Worm (Caenorhabditis elegans): ENCODE measurements around the gene dyla-1.

The dyla-1 gene

ce11 chrX:16796826-16797225 lies 44.0 kb upstream of the dyla-1 start:
- TF ChIP-seq die-1 (tag; optimal IDR thresholded peaks at IDR 0.05) (peak; percentile 32), nhr-27 (tag; optimal IDR thresholded peaks at IDR 0.05) (no peak), ceh-27 (GFP tag; optimal IDR thresholded peaks at IDR 0.05) (peak; percentile 86), Y53G8AR.9 (GFP tag; conservative IDR thresholded peaks at IDR 0.05) (peak; percentile 62; the same call in 1 of the 2 replicates), nfyb-1 (GFP tag; IDR thresholded peaks at IDR 0.05) (peak; percentile 88), rcor-1 (GFP tag; IDR thresholded peaks at IDR 0.05) (0 out of 2 replicates have a peak, but pooled peaks have one; percentile 49), hlh-26 (GFP tag; conservative IDR thresholded peaks at IDR 0.05) (no peak), ceh-79 (tag; optimal IDR thresholded peaks at IDR 0.05) (no peak), ama-1 (optimal IDR thresholded peaks at IDR 0.05) (peak; percentile 59), ama-1 (GFP tag; optimal IDR thresholded peaks at IDR 0.05) (no peak), ets-4 (GFP tag; optimal IDR thresholded peaks at IDR 0.05) (peak; percentile 45), tlf-1 (GFP tag; optimal IDR thresholded peaks at IDR 0.05) (peak; percentile 64), dox-1 (GFP tag; IDR thresholded peaks at IDR 0.05) (peak; percentile 69), attf-5 (GFP tag; optimal IDR thresholded peaks at IDR 0.05) (peak; percentile 93), F22D6.2 (tag; optimal IDR thresholded peaks at IDR 0.05) (peak; percentile 66), F57C9.4 (tag; optimal IDR thresholded peaks at IDR 0.05) (no peak), Y95B8A.8 (GFP tag; IDR thresholded peaks at IDR 0.05) (0 out of 2 replicates have a peak, but pooled peaks have one; percentile 8), B0336.3 (GFP tag; IDR thresholded peaks at IDR 0.05) (peak; percentile 89), efl-1 (GFP tag; optimal IDR thresholded peaks at IDR 0.05) (no peak), ceh-40 (GFP tag; IDR thresholded peaks at IDR 0.05) (no peak), ztf-18 (tag; optimal IDR thresholded peaks at IDR 0.05) (peak; percentile 13), pbrm-1 (GFP tag; IDR thresholded peaks at IDR 0.05) (peak; percentile 65), hlh-12 (tag; optimal IDR thresholded peaks at IDR 0.05) (no peak), zim-3 (tag; optimal IDR thresholded peaks at IDR 0.05) (no peak), Y79H2A.3 (GFP tag; conservative IDR thresholded peaks at IDR 0.05) (no peak), nfya-2 (GFP tag; IDR thresholded peaks at IDR 0.05) (no peak), ztf-22 (GFP tag; optimal IDR thresholded peaks at IDR 0.05) (peak; percentile 56), bed-1 (GFP tag; IDR thresholded peaks at IDR 0.05) (no peak), B0035.1 (tag; optimal IDR thresholded peaks at IDR 0.05) (peak; percentile 24), ztf-3 (GFP tag; optimal IDR thresholded peaks at IDR 0.05) (peak; percentile 81), nhr-80 (tag; optimal IDR thresholded peaks at IDR 0.05) (peak; percentile 82), lin-54 (GFP tag; optimal IDR thresholded peaks at IDR 0.05) (peak; percentile 48), hmg-1.2 (GFP tag; IDR thresholded peaks at IDR 0.05) (peak; percentile 81), mcd-1 (GFP tag; IDR thresholded peaks at IDR 0.05) (peak; percentile 61), chd-7 (tag; optimal IDR thresholded peaks at IDR 0.05) (peak; percentile 85), lin-35 (GFP tag; optimal IDR thresholded peaks at IDR 0.05) (peak in 1 of 3 experiments; percentile 56), aptf-2 (GFP tag; conservative IDR thresholded peaks at IDR 0.05) (no peak), T07F8.4 (tag; optimal IDR thresholded peaks at IDR 0.05) (no peak), let-526 (GFP tag; IDR thresholded peaks at IDR 0.05) (peak; percentile 74; the same call in 1 of the 2 replicates), lir-1 (GFP tag; conservative IDR thresholded peaks at IDR 0.05) (peak; percentile 73), ztf-26 (tag; optimal IDR thresholded peaks at IDR 0.05) (peak; percentile 90), madf-10 (tag; optimal IDR thresholded peaks at IDR 0.05) (peak; percentile 72), F23B12.7 (tag; optimal IDR thresholded peaks at IDR 0.05; ENCODE audit: insufficient read depth) (no peak), Y56A3A.18 (GFP tag; IDR thresholded peaks at IDR 0.05) (no peak), ceh-58 (GFP tag; IDR thresholded peaks at IDR 0.05) (no peak), mxl-1 (tag; optimal IDR thresholded peaks at IDR 0.05) (no peak), K12H6.12 (tag; optimal IDR thresholded peaks at IDR 0.05) (peak; percentile 98), F33H1.4 (GFP tag; IDR thresholded peaks at IDR 0.05) (no peak), lin-40 (tag; optimal IDR thresholded peaks at IDR 0.05) (peak; percentile 90), atf-7 (tag; optimal IDR thresholded peaks at IDR 0.05) (peak; percentile 71)
